Fruit fly (Drosophila melanogaster) whole organism, embryonic: ENCODE measurements around the gene CG5805.
A peak's percentile ranks its signal among the peaks of the same experiment; 100 is the strongest.

Experiments used
- ATbp ChIP-seq: fragments of 200-800 bp; sonication (Bioruptor generic); optimal IDR thresholded peaks from 2 replicates; lab custom pipeline; 2017; ENCODE audit warnings: missing biosample characterization, mild to moderate bottlenecking, missing genetic modification characterization, missing genetic modification reagents
- BtbVII ChIP-seq: fragments of 200-800 bp; sonication (Bioruptor generic); optimal IDR thresholded peaks from 3 replicates; lab custom pipeline; 2017; ENCODE audit warnings: missing biosample characterization, mild to moderate bottlenecking, missing genetic modification characterization
- CG1024 ChIP-seq: fragments of 200-800 bp; sonication (Bioruptor generic); IDR thresholded peaks from 2 replicates; pipeline ENCODE4 v1.3.6; 2022; ENCODE audit warnings: missing biosample characterization, missing genetic modification characterization
- CG10274 ChIP-seq: fragments of 200-800 bp; sonication (Bioruptor generic); optimal IDR thresholded peaks from 3 replicates; lab custom pipeline; 2017; ENCODE audit warnings: missing biosample characterization, mild to moderate bottlenecking, missing genetic modification characterization
- CG10979 ChIP-seq: fragments of 200-800 bp; sonication (Bioruptor generic); optimal IDR thresholded peaks from 2 replicates; lab custom pipeline; 2018; ENCODE audit warnings: missing biosample characterization, mild to moderate bottlenecking, missing genetic modification characterization, moderate library complexity
- CG11560 ChIP-seq: fragments of 200-800 bp; sonication (Bioruptor generic); IDR thresholded peaks from 3 replicates; pipeline ENCODE4 v1.3.6; 2022; ENCODE audit warnings: missing biosample characterization, missing genetic modification characterization
- CG11695 ChIP-seq: fragments of 200-800 bp; sonication (Bioruptor generic); IDR thresholded peaks from 3 replicates; pipeline ENCODE4 v1.3.6; 2022; ENCODE audit warnings: missing biosample characterization, missing genetic modification characterization
- CG13123 ChIP-seq: fragments of 200-800 bp; sonication (Bioruptor generic); optimal IDR thresholded peaks from 2 replicates; lab custom pipeline; 2016; ENCODE audit warnings: missing biosample characterization, missing genetic modification characterization
- CG14710 ChIP-seq: fragments of 200-800 bp; sonication (Bioruptor generic); optimal IDR thresholded peaks from 3 replicates; lab custom pipeline; 2019; ENCODE audit warnings: missing biosample characterization, mild to moderate bottlenecking, missing genetic modification characterization, moderate library complexity
- CG15601 ChIP-seq: fragments of 200-800 bp; sonication (Bioruptor generic); optimal IDR thresholded peaks from 3 replicates; lab custom pipeline; 2019; ENCODE audit warnings: missing biosample characterization, mild to moderate bottlenecking, missing genetic modification characterization, moderate library complexity
- CG2712 ChIP-seq: fragments of 200-800 bp; optimal IDR thresholded peaks from 3 replicates; lab custom pipeline; 2019; ENCODE audit warnings: missing biosample characterization, mild to moderate bottlenecking, missing genetic modification characterization, moderate library complexity
- CG3065 ChIP-seq: fragments of 200-800 bp; sonication (Bioruptor generic); optimal IDR thresholded peaks from 2 replicates; lab custom pipeline; 2016; ENCODE audit warnings: missing biosample characterization, missing genetic modification characterization
- CG3847 ChIP-seq: fragments of 200-800 bp; sonication (Bioruptor generic); IDR thresholded peaks from 2 replicates; pipeline ENCODE4 v1.3.6; 2022; ENCODE audit warnings: missing biosample characterization, missing genetic modification characterization
- CG4328 ChIP-seq: fragments of 200-800 bp; sonication (Bioruptor generic); optimal IDR thresholded peaks from 3 replicates; lab custom pipeline; 2017; ENCODE audit warnings: missing biosample characterization, missing genetic modification reagents, missing genetic modification characterization
- CG4820 ChIP-seq: fragments of 200-800 bp; sonication (Bioruptor generic); optimal IDR thresholded peaks from 3 replicates; lab custom pipeline; 2016; ENCODE audit warnings: missing biosample characterization, missing genetic modification characterization
- CG7745 ChIP-seq: fragments of 200-800 bp; sonication (Bioruptor generic); optimal IDR thresholded peaks from 2 replicates; lab custom pipeline; 2018; ENCODE audit warnings: missing biosample characterization, mild to moderate bottlenecking, missing genetic modification characterization, moderate library complexity
- CG7928 ChIP-seq: fragments of 200-800 bp; sonication (Bioruptor generic); optimal IDR thresholded peaks from 2 replicates; lab custom pipeline; 2017; ENCODE audit warnings: missing biosample characterization, mild to moderate bottlenecking, missing genetic modification characterization
- CG9437 ChIP-seq: fragments of 200-800 bp; sonication (Bioruptor generic); optimal IDR thresholded peaks from 2 replicates; lab custom pipeline; 2018; ENCODE audit warnings: missing biosample characterization, mild to moderate bottlenecking, missing genetic modification characterization
- ERR ChIP-seq: fragments of 200-800 bp; sonication (Bioruptor generic); optimal IDR thresholded peaks from 2 replicates; lab custom pipeline; 2016; ENCODE audit warnings: missing biosample characterization, missing genetic modification characterization
- Fer3 ChIP-seq: fragments of 200-800 bp; sonication (Bioruptor generic); optimal IDR thresholded peaks from 2 replicates; lab custom pipeline; 2018; ENCODE audit warnings: missing biosample characterization, mild to moderate bottlenecking, missing genetic modification characterization, moderate library complexity
- Hr3 ChIP-seq: fragments of 200-800 bp; sonication (Bioruptor generic); optimal IDR thresholded peaks from 3 replicates; lab custom pipeline; 2016; ENCODE audit warnings: missing biosample characterization, missing genetic modification characterization
- Hr51 ChIP-seq, 2 experiments: fragments of 200-800 bp; sonication (Bioruptor generic); optimal IDR thresholded peaks; 2 replicates in 1 of 2; 3 replicates in 1 of 2; lab custom pipeline; 2016 to 2018; ENCODE audit warnings: missing biosample characterization in 2 of 2, missing genetic modification characterization in 2 of 2, mild to moderate bottlenecking in 1 of 2, moderate library complexity in 1 of 2
- MBD-R2 ChIP-seq: fragments of 200-800 bp; sonication (Bioruptor generic); IDR thresholded peaks from 2 replicates; pipeline ENCODE4 v1.3.6; 2022; ENCODE audit warnings: missing biosample characterization, missing genetic modification characterization
- Mes4 ChIP-seq: fragments of 200-800 bp; sonication (Bioruptor generic); optimal IDR thresholded peaks from 2 replicates; lab custom pipeline; 2016; ENCODE audit warnings: missing biosample characterization, missing genetic modification characterization
- Myb ChIP-seq: fragments of 200-800 bp; sonication (Bioruptor generic); optimal IDR thresholded peaks from 2 replicates; lab custom pipeline; 2016; ENCODE audit warnings: missing biosample characterization, missing genetic modification characterization
- NFAT ChIP-seq: fragments of 200-800 bp; sonication (Bioruptor generic); IDR thresholded peaks from 2 replicates; pipeline ENCODE4 v1.3.6; 2022; ENCODE audit warnings: missing biosample characterization, missing genetic modification characterization
- Nf-YA ChIP-seq: fragments of 200-800 bp; sonication (Bioruptor generic); IDR thresholded peaks from 2 replicates; pipeline ENCODE4 v1.3.6; 2022; ENCODE audit warnings: missing biosample characterization, missing genetic modification characterization
- Sox100B ChIP-seq: fragments of 200-800 bp; sonication (Bioruptor generic); optimal IDR thresholded peaks from 3 replicates; lab custom pipeline; 2018; ENCODE audit warnings: missing biosample characterization, mild to moderate bottlenecking, missing genetic modification characterization
- Sry-δ ChIP-seq: fragments of 200-800 bp; sonication (Bioruptor generic); optimal IDR thresholded peaks from 2 replicates; lab custom pipeline; 2016; ENCODE audit warnings: missing biosample characterization, missing genetic modification characterization
- ato ChIP-seq: fragments of 200-800 bp; sonication (Bioruptor generic); IDR thresholded peaks from 2 replicates; pipeline ENCODE4 v1.3.6; 2022; ENCODE audit warnings: missing biosample characterization, missing genetic modification characterization; ENCODE audit not compliant: partially characterized antibody
- bowl ChIP-seq: fragments of 200-800 bp; sonication (Bioruptor generic); IDR thresholded peaks from 2 replicates; pipeline ENCODE4 v1.3.6; 2022; ENCODE audit warnings: missing biosample characterization, missing genetic modification characterization
- crp ChIP-seq, 2 experiments: fragments of 200-800 bp; sonication (Bioruptor generic); optimal IDR thresholded peaks; 2 replicates in 1 of 2; 3 replicates in 1 of 2; lab custom pipeline; 2017; ENCODE audit warnings: missing biosample characterization in 2 of 2, missing genetic modification characterization in 2 of 2, mild to moderate bottlenecking in 1 of 2, moderate library complexity in 1 of 2
- fu2 ChIP-seq: fragments of 200-800 bp; sonication (Bioruptor generic); optimal IDR thresholded peaks from 2 replicates; lab custom pipeline; 2016; ENCODE audit warnings: missing biosample characterization, missing genetic modification characterization
- gce ChIP-seq: fragments of 200-800 bp; sonication (Bioruptor generic); IDR thresholded peaks from 3 replicates; pipeline ENCODE4 v1.3.6; 2022; ENCODE audit warnings: missing biosample characterization, missing genetic modification characterization
- gsb-n ChIP-seq: fragments of 200-800 bp; sonication (Bioruptor generic); optimal IDR thresholded peaks from 3 replicates; lab custom pipeline; 2018; ENCODE audit warnings: missing biosample characterization, mild to moderate bottlenecking, missing genetic modification characterization
- jumu ChIP-seq: fragments of 200-800 bp; sonication (Bioruptor generic); optimal IDR thresholded peaks from 3 replicates; lab custom pipeline; 2016; ENCODE audit warnings: missing biosample characterization, missing genetic modification characterization
- ken ChIP-seq: fragments of 200-800 bp; sonication (Bioruptor generic); IDR thresholded peaks from 3 replicates; pipeline ENCODE4 v1.3.6; 2022; ENCODE audit warnings: missing biosample characterization, missing genetic modification characterization
- luna ChIP-seq: fragments of 200-800 bp; sonication (Bioruptor generic); optimal IDR thresholded peaks from 2 replicates; lab custom pipeline; 2016; ENCODE audit warnings: missing biosample characterization, missing genetic modification characterization
- nerfin-1 ChIP-seq: fragments of 200-800 bp; sonication (Bioruptor generic); optimal IDR thresholded peaks from 3 replicates; lab custom pipeline; 2019; ENCODE audit warnings: missing biosample characterization, mild to moderate bottlenecking, missing genetic modification characterization, moderate library complexity
- pfk ChIP-seq: fragments of 200-800 bp; sonication (Bioruptor generic); optimal IDR thresholded peaks from 2 replicates; lab custom pipeline; 2018; ENCODE audit warnings: missing biosample characterization, mild to moderate bottlenecking, missing genetic modification characterization, moderate library complexity
- phol ChIP-seq: fragments of 200-800 bp; sonication (Bioruptor generic); optimal IDR thresholded peaks from 3 replicates; lab custom pipeline; 2018; ENCODE audit warnings: missing biosample characterization, mild to moderate bottlenecking, missing genetic modification characterization, moderate library complexity
- pros ChIP-seq: fragments of 200-800 bp; sonication (Bioruptor generic); optimal IDR thresholded peaks from 3 replicates; lab custom pipeline; 2019; ENCODE audit warnings: missing biosample characterization, mild to moderate bottlenecking, missing genetic modification characterization, moderate library complexity
- schlank ChIP-seq: fragments of 200-800 bp; sonication (Bioruptor generic); optimal IDR thresholded peaks from 2 replicates; lab custom pipeline; 2018; ENCODE audit warnings: missing biosample characterization, mild to moderate bottlenecking, missing genetic modification characterization
- sr ChIP-seq: fragments of 200-800 bp; sonication (Bioruptor generic); IDR thresholded peaks from 3 replicates; pipeline ENCODE4 v1.3.6; 2022; ENCODE audit warnings: missing biosample characterization, missing genetic modification characterization
- stc ChIP-seq: fragments of 200-800 bp; sonication (Bioruptor generic); IDR thresholded peaks from 2 replicates; pipeline ENCODE4 v1.3.6; 2022; ENCODE audit warnings: missing biosample characterization, missing genetic modification characterization
- tap ChIP-seq: fragments of 200-800 bp; optimal IDR thresholded peaks from 3 replicates; lab custom pipeline; 2019; ENCODE audit warnings: missing biosample characterization, mild to moderate bottlenecking, missing genetic modification characterization, moderate library complexity
- tgo ChIP-seq: fragments of 200-800 bp; sonication (Bioruptor generic); IDR thresholded peaks from 3 replicates; pipeline ENCODE4 v1.3.6; 2022; ENCODE audit warnings: missing biosample characterization, missing genetic modification characterization
- tup ChIP-seq: fragments of 200-800 bp; sonication (Bioruptor generic); optimal IDR thresholded peaks from 2 replicates; lab custom pipeline; 2016; ENCODE audit warnings: missing biosample characterization, mild to moderate bottlenecking, missing genetic modification characterization, moderate library complexity
- vnd ChIP-seq: fragments of 200-800 bp; sonication (Bioruptor generic); IDR thresholded peaks from 3 replicates; pipeline ENCODE4 v1.3.6; 2022; ENCODE audit warnings: missing biosample characterization, missing genetic modification characterization; ENCODE audit not compliant: partially characterized antibody

CG5805 gene

dm6 chr3R:24816993-24817854, 30.0 kb upstream of the CG5805 start, which contains the start of the genes CG5808 and Saf-B (continued):
- no peak; the same call in 1 of the 2 replicates for TF ChIP-seq bowl (GFP tag; lab: Robert Waterston, UW)
- no peak for TF ChIP-seq ATbp (GFP tag; lab: Kevin White, UChicago)
- no peak for TF ChIP-seq NFAT
- TF ChIP-seq gsb-n (tag; lab: Kevin White, UChicago): no peak
- no peak for TF ChIP-seq gce (GFP tag; lab: Robert Waterston, UW)
- TF ChIP-seq jumu (GFP tag; lab: Kevin White, UChicago): no peak
- no peak for TF ChIP-seq pros
- no peak for TF ChIP-seq pfk (GFP tag; lab: Kevin White, UChicago)
- no peak for TF ChIP-seq CG13123 (GFP tag; lab: Kevin White, UChicago)
- no peak for TF ChIP-seq CG1024
- TF ChIP-seq CG4328 (GFP tag; lab: Kevin White, UChicago): no peak
- no peak for TF ChIP-seq Hr51 (GFP tag; optimal IDR thresholded peaks at IDR 0.05; lab: Kevin White, UChicago)
- peak; percentile 63 for TF ChIP-seq tgo (GFP tag; lab: Robert Waterston, UW)
- TF ChIP-seq CG2712 (tag; lab: Kevin White, UChicago): peak; percentile 61
- no peak for TF ChIP-seq CG10274
- peak; percentile 62 for TF ChIP-seq CG4820 (GFP tag; lab: Kevin White, UChicago)
- 0 out of 3 replicates have a peak, but pooled peaks have one; percentile 28 for TF ChIP-seq CG11695 (GFP tag; lab: Robert Waterston, UW)
- TF ChIP-seq Nf-YA (GFP tag; lab: Robert Waterston, UW): no peak; the same call in 1 of the 2 replicates
- no peak for TF ChIP-seq fu2 (GFP tag; lab: Kevin White, UChicago)
- no peak for TF ChIP-seq BtbVII
- peak; percentile 86 for TF ChIP-seq Sry-δ (GFP tag; lab: Kevin White, UChicago)
- TF ChIP-seq CG14710 (tag; lab: Kevin White, UChicago): peak; percentile 88
- TF ChIP-seq CG15601: no peak
- TF ChIP-seq CG3847 (GFP tag; lab: Robert Waterston, UW): peak; percentile 41; the same call in 1 of the 2 replicates
- TF ChIP-seq CG7928 (GFP tag; lab: Kevin White, UChicago): peak; percentile 18
- TF ChIP-seq crp (GFP tag; optimal IDR thresholded peaks at IDR 0.05; lab: Kevin White, UChicago): peak in 1 of 2 experiments; percentile 37
- no peak for TF ChIP-seq Mes4 (GFP tag; lab: Kevin White, UChicago)
- peak; percentile 94 for TF ChIP-seq phol
- no peak for TF ChIP-seq CG3065 (GFP tag; lab: Kevin White, UChicago)
- peak; percentile 8; the same call in 1 of the 2 replicates for TF ChIP-seq MBD-R2
- TF ChIP-seq tup: no peak
- TF ChIP-seq CG7745 (tag; lab: Kevin White, UChicago): no peak
- TF ChIP-seq ato (GFP tag; lab: Robert Waterston, UW): peak; percentile 52
- TF ChIP-seq luna (GFP tag; lab: Kevin White, UChicago): no peak
- TF ChIP-seq CG11560 (tag; lab: Robert Waterston, UW): peak; percentile 92
- no peak for TF ChIP-seq tap (tag; lab: Kevin White, UChicago)
- TF ChIP-seq Fer3 (tag; lab: Kevin White, UChicago): peak; percentile 19
- no peak for TF ChIP-seq Myb (GFP tag; lab: Kevin White, UChicago)
- TF ChIP-seq stc (GFP tag; lab: Robert Waterston, UW): no peak
- TF ChIP-seq Sox100B (GFP tag; lab: Kevin White, UChicago): no peak
- TF ChIP-seq ERR: no peak
- TF ChIP-seq CG9437 (GFP tag; lab: Kevin White, UChicago): peak; percentile 86
- TF ChIP-seq schlank (tag; lab: Kevin White, UChicago): no peak
- TF ChIP-seq sr (GFP tag; lab: Robert Waterston, UW): no peak
- TF ChIP-seq Hr3: no peak
- no peak for TF ChIP-seq ken (GFP tag; lab: Robert Waterston, UW)
- TF ChIP-seq vnd (GFP tag; lab: Robert Waterston, UW): peak; percentile 88
- TF ChIP-seq nerfin-1 (tag; lab: Kevin White, UChicago): peak; percentile 49
- peak; percentile 28 for TF ChIP-seq CG10979 (tag; lab: Kevin White, UChicago)
